Worm (Caenorhabditis elegans) whole organism, young adult: Measurements from ENCODE around the gene srlf-3.
"Not testable (repeated sequence)": the region's sequence is repeated elsewhere in the genome, so short reads cannot be mapped to it uniquely, and the experiment has no call there.

ENCODE experiments used
- B0261.1 ChIP-seq: sonication (generic microtip); optimal IDR thresholded peaks from 2 replicates; lab custom pipeline; 2016; ENCODE audit warnings: mild to moderate bottlenecking, missing genetic modification characterization, moderate library complexity, missing compliant biosample characterization
- F49E8.2 ChIP-seq: sonication (generic microtip); optimal IDR thresholded peaks from 3 replicates; lab custom pipeline; 2017; ENCODE audit warnings: missing genetic modification characterization, mild to moderate bottlenecking, missing compliant biosample characterization, antibody characterized with exemption, moderate library complexity; ENCODE audit not compliant: insufficient read depth
- attf-6 ChIP-seq: fragments of 200-800 bp; sonication (Bioruptor generic); IDR thresholded peaks from 2 replicates; pipeline ENCODE4 v1.3.6; 2022; ENCODE audit warnings: missing genetic modification reagents, missing genetic modification characterization, missing compliant biosample characterization
- ceh-79 ChIP-seq: sonication (generic microtip); optimal IDR thresholded peaks from 2 replicates; lab custom pipeline; 2017; ENCODE audit warnings: mild to moderate bottlenecking, missing genetic modification characterization, missing compliant biosample characterization
- die-1 ChIP-seq: sonication (generic microtip); optimal IDR thresholded peaks from 2 replicates; lab custom pipeline; 2016; ENCODE audit warnings: missing genotype, mild to moderate bottlenecking, missing genetic modification characterization, missing compliant biosample characterization
- dpl-1 ChIP-seq: fragments of 150-350 bp; optimal IDR thresholded peaks from 2 replicates; lab custom pipeline; 2014; ENCODE audit warnings: missing biosample characterization, missing genetic modification reagents, missing genetic modification characterization
- egl-18 ChIP-seq: fragments of 200-800 bp; sonication (Bioruptor generic); IDR thresholded peaks from 2 replicates; pipeline ENCODE4 v1.3.6; 2022; ENCODE audit warnings: missing genetic modification reagents, missing genetic modification characterization, missing compliant biosample characterization
- him-1 ChIP-seq: sonication (generic microtip); optimal IDR thresholded peaks from 2 replicates; lab custom pipeline; 2016; ENCODE audit warnings: missing genotype, missing genetic modification reagents, missing genetic modification characterization, missing compliant biosample characterization
- lsy-27 ChIP-seq: sonication (generic microtip); optimal IDR thresholded peaks from 2 replicates; lab custom pipeline; 2017; ENCODE audit warnings: missing genetic modification characterization, mild to moderate bottlenecking, missing compliant biosample characterization, antibody characterized with exemption, missing genotype, borderline replicate concordance; ENCODE audit not compliant: insufficient read depth
- pbrm-1 ChIP-seq: fragments of 200-800 bp; sonication (Bioruptor generic); IDR thresholded peaks from 2 replicates; pipeline ENCODE4 v1.3.6; 2022; ENCODE audit warnings: missing genetic modification reagents, missing genetic modification characterization, missing compliant biosample characterization
- sea-2 ChIP-seq: fragments of 200-800 bp; sonication (Bioruptor generic); IDR thresholded peaks from 2 replicates; pipeline ENCODE4 v1.3.6; 2022; ENCODE audit warnings: missing genetic modification characterization, missing compliant biosample characterization
- snpc-1.1 ChIP-seq: sonication (generic microtip); optimal IDR thresholded peaks from 2 replicates; lab custom pipeline; 2017; ENCODE audit warnings: missing genetic modification characterization, mild to moderate bottlenecking, missing compliant biosample characterization, antibody characterized with exemption, moderate library complexity, missing genotype, missing genetic modification reagents; ENCODE audit not compliant: insufficient read depth
- snpc-1.3 ChIP-seq: sonication (generic microtip); optimal IDR thresholded peaks from 2 replicates; lab custom pipeline; 2017; ENCODE audit warnings: missing genetic modification characterization, mild to moderate bottlenecking, missing compliant biosample characterization, antibody characterized with exemption, moderate library complexity, missing genotype, missing genetic modification reagents; ENCODE audit not compliant: insufficient read depth

DNA sequence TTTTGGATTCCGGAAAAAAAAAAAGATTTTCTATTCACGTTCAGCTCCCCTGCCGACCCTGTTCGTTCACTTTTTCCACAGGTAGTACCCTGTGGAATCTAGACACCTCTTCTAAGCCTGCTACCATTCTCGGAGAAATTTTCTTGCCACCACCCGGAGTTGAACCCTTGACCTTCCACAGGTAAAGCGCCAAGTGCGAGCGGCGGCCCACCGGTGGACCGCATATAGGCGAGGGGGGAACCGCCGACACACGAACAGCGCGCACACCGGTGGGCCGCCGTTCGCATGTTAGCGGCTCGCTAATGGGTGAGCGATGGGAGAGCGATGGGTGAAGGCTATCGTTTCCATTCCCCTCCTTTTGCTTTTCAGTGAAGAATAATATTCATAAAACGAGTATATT, 13.3 kb downstream of the srlf-3 start:
- not testable (repeated sequence) for TF ChIP-seq ceh-79; B0261.1 (tag; lab: Kevin White, UChicago); snpc-1.1; pbrm-1 (GFP tag; lab: Robert Waterston, UW); sea-2 (GFP tag; lab: Robert Waterston, UW); dpl-1 (GFP tag; lab: Kevin White, UChicago); die-1; egl-18; snpc-1.3 (tag; lab: Kevin White, UChicago); him-1; F49E8.2 (tag; lab: Kevin White, UChicago); lsy-27 (tag; lab: Kevin White, UChicago); attf-6 (GFP tag; lab: Robert Waterston, UW)
